Fruit fly (Drosophila melanogaster) whole organism, embryonic: ENCODE results near the gene Dsp1.
A peak's percentile ranks its signal among the peaks of the same experiment; 100 is the strongest.

ENCODE experiments used
- Adf1 ChIP-seq: fragments of 200-800 bp; sonication (Bioruptor generic); IDR thresholded peaks from 2 replicates; pipeline ENCODE4 v1.3.6; 2022; ENCODE audit warnings: missing biosample characterization, missing genetic modification characterization
- B-H2 ChIP-seq: fragments of 200-800 bp; sonication (Bioruptor generic); optimal IDR thresholded peaks from 2 replicates; lab custom pipeline; 2018; ENCODE audit warnings: missing biosample characterization, mild to moderate bottlenecking, missing genetic modification characterization
- CG10462 ChIP-seq: fragments of 200-800 bp; sonication (Bioruptor generic); optimal IDR thresholded peaks from 2 replicates; lab custom pipeline; 2016; ENCODE audit warnings: missing biosample characterization, missing genetic modification characterization
- CG11085 ChIP-seq: fragments of 200-800 bp; sonication (Bioruptor generic); IDR thresholded peaks from 2 replicates; pipeline ENCODE4 v1.3.6; 2022; ENCODE audit warnings: missing biosample characterization, missing genetic modification characterization
- CG12236 ChIP-seq: fragments of 200-800 bp; sonication (Bioruptor generic); optimal IDR thresholded peaks from 2 replicates; lab custom pipeline; 2016; ENCODE audit warnings: missing biosample characterization, missing genetic modification characterization
- CG12299 ChIP-seq: fragments of 200-800 bp; sonication (Bioruptor generic); optimal IDR thresholded peaks from 2 replicates; lab custom pipeline; 2018; ENCODE audit warnings: missing biosample characterization, mild to moderate bottlenecking, missing genetic modification characterization
- CG12744 ChIP-seq: fragments of 200-800 bp; sonication (Bioruptor generic); optimal IDR thresholded peaks from 2 replicates; lab custom pipeline; 2016; ENCODE audit warnings: missing biosample characterization, missing genetic modification characterization
- CG15514 ChIP-seq: fragments of 200-800 bp; sonication (Bioruptor generic); optimal IDR thresholded peaks from 3 replicates; lab custom pipeline; 2017; ENCODE audit warnings: missing biosample characterization, missing genetic modification characterization, mild to moderate bottlenecking, moderate library complexity, missing genetic modification reagents
- CG17385 ChIP-seq: fragments of 200-800 bp; sonication (Bioruptor generic); optimal IDR thresholded peaks from 3 replicates; lab custom pipeline; 2018; ENCODE audit warnings: missing biosample characterization, mild to moderate bottlenecking, missing genetic modification characterization
- CG18011 ChIP-seq: fragments of 200-800 bp; sonication (Bioruptor generic); optimal IDR thresholded peaks from 2 replicates; lab custom pipeline; 2017; ENCODE audit warnings: missing biosample characterization, missing genetic modification characterization, mild to moderate bottlenecking, moderate library complexity, missing genotype
- CG18619 ChIP-seq: fragments of 200-800 bp; sonication (Bioruptor generic); optimal IDR thresholded peaks from 3 replicates; lab custom pipeline; 2017; ENCODE audit warnings: missing biosample characterization, mild to moderate bottlenecking, missing genetic modification characterization
- CG31388 ChIP-seq: fragments of 200-800 bp; sonication (Bioruptor generic); optimal IDR thresholded peaks from 2 replicates; lab custom pipeline; 2016; ENCODE audit warnings: missing biosample characterization, missing genetic modification characterization
- CG33557 ChIP-seq: fragments of 200-800 bp; sonication (Bioruptor generic); optimal IDR thresholded peaks from 2 replicates; lab custom pipeline; 2019; ENCODE audit warnings: missing biosample characterization, mild to moderate bottlenecking, missing genetic modification characterization, moderate library complexity
- CG4360 ChIP-seq: fragments of 200-800 bp; sonication (Bioruptor generic); IDR thresholded peaks from 2 replicates; pipeline ENCODE4 v1.3.6; 2022; ENCODE audit warnings: missing biosample characterization, missing genetic modification characterization
- CG6272 ChIP-seq: fragments of 200-800 bp; sonication (Bioruptor generic); IDR thresholded peaks from 2 replicates; pipeline ENCODE4 v1.3.6; 2022; ENCODE audit warnings: missing biosample characterization, missing genetic modification characterization
- CG8089 ChIP-seq: fragments of 200-800 bp; sonication (Bioruptor generic); optimal IDR thresholded peaks from 3 replicates; lab custom pipeline; 2016; ENCODE audit warnings: missing biosample characterization, missing genetic modification characterization
- CG8359 ChIP-seq: fragments of 200-800 bp; sonication (Bioruptor generic); optimal IDR thresholded peaks from 2 replicates; lab custom pipeline; 2017; ENCODE audit warnings: missing biosample characterization, mild to moderate bottlenecking, missing genetic modification characterization, borderline replicate concordance
- CG8478 ChIP-seq: fragments of >200 bp; optimal IDR thresholded peaks from 2 replicates; lab custom pipeline; 2018
- CG9215 ChIP-seq: fragments of 200-800 bp; sonication (Bioruptor generic); IDR thresholded peaks from 2 replicates; pipeline ENCODE4 v1.3.6; 2022; ENCODE audit warnings: missing biosample characterization, missing genetic modification characterization
- CG9727 ChIP-seq: fragments of 200-800 bp; sonication (Bioruptor generic); optimal IDR thresholded peaks from 3 replicates; lab custom pipeline; 2017; ENCODE audit warnings: missing biosample characterization, mild to moderate bottlenecking, missing genetic modification characterization
- CkIIα-i1 ChIP-seq: fragments of 200-800 bp; sonication (Bioruptor generic); IDR thresholded peaks from 2 replicates; pipeline ENCODE4 v1.3.6; 2022; ENCODE audit warnings: missing biosample characterization, missing genetic modification characterization
- D19A ChIP-seq: fragments of 200-800 bp; optimal IDR thresholded peaks from 3 replicates; lab custom pipeline; 2019; ENCODE audit warnings: missing biosample characterization, mild to moderate bottlenecking, missing genetic modification characterization, moderate library complexity
- Dip3 ChIP-seq: fragments of 200-800 bp; sonication (Bioruptor generic); optimal IDR thresholded peaks from 3 replicates; lab custom pipeline; 2016; ENCODE audit warnings: missing biosample characterization, missing genetic modification characterization
- Drgx ChIP-seq: fragments of 200-800 bp; sonication (Bioruptor generic); IDR thresholded peaks from 2 replicates; pipeline ENCODE4 v1.3.6; 2022; ENCODE audit warnings: missing biosample characterization, missing genetic modification characterization
- Lhr ChIP-seq: fragments of 200-800 bp; sonication (Bioruptor generic); optimal IDR thresholded peaks from 3 replicates; lab custom pipeline; 2017; ENCODE audit warnings: mild to moderate bottlenecking, missing biosample characterization, missing genetic modification reagents, missing genetic modification characterization
- Lpt ChIP-seq: fragments of >200 bp; optimal IDR thresholded peaks from 2 replicates; lab custom pipeline; 2018; ENCODE audit warnings: missing biosample characterization, missing genetic modification characterization
- Neu2 ChIP-seq: fragments of 200-800 bp; sonication (Bioruptor generic); optimal IDR thresholded peaks from 3 replicates; lab custom pipeline; 2016; ENCODE audit warnings: missing biosample characterization, missing genetic modification characterization, borderline replicate concordance
- Rx ChIP-seq: fragments of 200-800 bp; sonication (Bioruptor generic); IDR thresholded peaks from 2 replicates; pipeline ENCODE4 v1.3.6; 2022; ENCODE audit warnings: missing biosample characterization, missing genetic modification characterization
- Scr ChIP-seq: fragments of 200-800 bp; sonication (Bioruptor generic); IDR thresholded peaks from 2 replicates; pipeline ENCODE4 v1.3.6; 2022; ENCODE audit warnings: missing biosample characterization, missing genetic modification characterization; ENCODE audit not compliant: partially characterized antibody
- Stat92E ChIP-seq, 3 experiments: fragments of >200 bp in 2 of 3; fragments of 200-800 bp in 1 of 3; sonication (Bioruptor generic) in 1 of 3; optimal IDR thresholded peaks; 2 replicates each; lab custom pipeline; 2017 to 2019; ENCODE audit warnings: missing biosample characterization in 3 of 3, missing genetic modification characterization in 3 of 3, mild to moderate bottlenecking in 1 of 3, moderate library complexity in 1 of 3
- az2 ChIP-seq: fragments of 200-800 bp; sonication (Bioruptor generic); optimal IDR thresholded peaks from 3 replicates; lab custom pipeline; 2016; ENCODE audit warnings: missing biosample characterization, missing genetic modification characterization
- cad ChIP-seq: fragments of >200 bp; optimal IDR thresholded peaks from 2 replicates; lab custom pipeline; 2017; ENCODE audit warnings: missing biosample characterization, missing genetic modification characterization
- cato ChIP-seq: fragments of 200-800 bp; sonication (Bioruptor generic); optimal IDR thresholded peaks from 2 replicates; lab custom pipeline; 2016; ENCODE audit warnings: missing biosample characterization, missing genetic modification characterization, borderline replicate concordance
- chinmo ChIP-seq: fragments of 200-800 bp; sonication (Bioruptor generic); IDR thresholded peaks from 4 replicates; pipeline ENCODE4 v1.3.6; 2022; ENCODE audit warnings: missing biosample characterization, missing genetic modification characterization; ENCODE audit not compliant: partially characterized antibody
- ci ChIP-seq: fragments of 200-800 bp; sonication (Bioruptor generic); IDR thresholded peaks from 3 replicates; pipeline ENCODE4 v1.3.6; 2022; ENCODE audit warnings: missing biosample characterization, missing genetic modification characterization
- crp ChIP-seq, 2 experiments: fragments of 200-800 bp; sonication (Bioruptor generic); optimal IDR thresholded peaks; 2 replicates in 1 of 2; 3 replicates in 1 of 2; lab custom pipeline; 2017; ENCODE audit warnings: missing biosample characterization in 2 of 2, missing genetic modification characterization in 2 of 2, mild to moderate bottlenecking in 1 of 2, moderate library complexity in 1 of 2
- eve ChIP-seq, 2 experiments: fragments of >200 bp; optimal IDR thresholded peaks; 2 replicates each; lab custom pipeline; 2017; ENCODE audit warnings: missing biosample characterization in 2 of 2, missing genetic modification characterization in 2 of 2
- ewg ChIP-seq: fragments of 200-800 bp; sonication (Bioruptor generic); optimal IDR thresholded peaks from 3 replicates; lab custom pipeline; 2017; ENCODE audit warnings: mild to moderate bottlenecking, missing biosample characterization, missing genetic modification reagents, missing genetic modification characterization
- eyg ChIP-seq: fragments of 200-800 bp; sonication (Bioruptor generic); optimal IDR thresholded peaks from 3 replicates; lab custom pipeline; 2016; ENCODE audit warnings: missing biosample characterization, missing genetic modification characterization
- fd102C ChIP-seq: fragments of 200-800 bp; sonication (Bioruptor generic); optimal IDR thresholded peaks from 2 replicates; lab custom pipeline; 2018; ENCODE audit warnings: missing biosample characterization, mild to moderate bottlenecking, missing genetic modification characterization, moderate library complexity
- fd64A ChIP-seq: fragments of 200-800 bp; sonication (Bioruptor generic); optimal IDR thresholded peaks from 3 replicates; lab custom pipeline; 2018; ENCODE audit warnings: missing biosample characterization, mild to moderate bottlenecking, missing genetic modification characterization
- kah ChIP-seq: fragments of 200-800 bp; sonication (Bioruptor generic); optimal IDR thresholded peaks from 2 replicates; lab custom pipeline; 2018; ENCODE audit warnings: missing biosample characterization, mild to moderate bottlenecking, missing genetic modification characterization
- peb ChIP-seq: fragments of 200-800 bp; sonication (Bioruptor generic); IDR thresholded peaks from 2 replicates; pipeline ENCODE4 v1.3.6; 2022; ENCODE audit warnings: missing biosample characterization, missing genetic modification characterization
- phol ChIP-seq: fragments of 200-800 bp; sonication (Bioruptor generic); optimal IDR thresholded peaks from 3 replicates; lab custom pipeline; 2018; ENCODE audit warnings: missing biosample characterization, mild to moderate bottlenecking, missing genetic modification characterization, moderate library complexity
- sd ChIP-seq: fragments of 200-800 bp; sonication (Bioruptor generic); optimal IDR thresholded peaks from 3 replicates; lab custom pipeline; 2018; ENCODE audit warnings: missing biosample characterization, mild to moderate bottlenecking, missing genetic modification characterization, moderate library complexity
- sug ChIP-seq: fragments of 200-800 bp; optimal IDR thresholded peaks from 2 replicates; lab custom pipeline; 2019; ENCODE audit warnings: missing biosample characterization, mild to moderate bottlenecking, missing genetic modification characterization, moderate library complexity
- tgo ChIP-seq: fragments of 200-800 bp; sonication (Bioruptor generic); IDR thresholded peaks from 3 replicates; pipeline ENCODE4 v1.3.6; 2022; ENCODE audit warnings: missing biosample characterization, missing genetic modification characterization
- toy ChIP-seq: fragments of 200-800 bp; sonication (Bioruptor generic); IDR thresholded peaks from 2 replicates; pipeline ENCODE4 v1.3.6; 2022; ENCODE audit warnings: missing biosample characterization, missing genetic modification characterization
- vfl ChIP-seq: fragments of 200-800 bp; sonication (Bioruptor generic); optimal IDR thresholded peaks from 2 replicates; lab custom pipeline; 2016; ENCODE audit warnings: missing biosample characterization, missing genetic modification characterization

Gene Dsp1

dm6 chrX:16332615-16333288 is 660 bp upstream of the Dsp1 start (continued):
- peak; percentile 96 for TF ChIP-seq CG33557
- TF ChIP-seq CG10462: peak; percentile 88
- TF ChIP-seq B-H2 (GFP tag; lab: Kevin White, UChicago): peak; percentile 94
- TF ChIP-seq fd102C (GFP tag; lab: Kevin White, UChicago): peak; percentile 65
- peak; percentile 93 for TF ChIP-seq kah (GFP tag; lab: Kevin White, UChicago)
- peak; percentile 86 for TF ChIP-seq Lhr
- peak; percentile 84 for TF ChIP-seq CG6272 (GFP tag; lab: Robert Waterston, UW)
- peak; percentile 97 for TF ChIP-seq phol (tag; lab: Kevin White, UChicago)
- peak; percentile 95 for TF ChIP-seq Drgx (GFP tag; lab: Robert Waterston, UW)
- TF ChIP-seq Lpt (GFP tag; lab: Kevin White, UChicago): no peak
- peak; percentile 91 for TF ChIP-seq eyg (GFP tag; lab: Kevin White, UChicago)
- TF ChIP-seq crp (GFP tag; optimal IDR thresholded peaks at IDR 0.05; lab: Kevin White, UChicago): peak in 1 of 2 experiments; percentile 65
- TF ChIP-seq CG31388 (GFP tag; lab: Kevin White, UChicago): peak; percentile 73
- TF ChIP-seq tgo (GFP tag; lab: Robert Waterston, UW): peak; percentile 92
- peak; percentile 93 for TF ChIP-seq fd64A (GFP tag; lab: Kevin White, UChicago)
- peak; percentile 91 for TF ChIP-seq ewg (GFP tag; lab: Kevin White, UChicago)
- TF ChIP-seq CG8359: peak; percentile 89
- TF ChIP-seq CG15514 (GFP tag; lab: Kevin White, UChicago): peak; percentile 89
- TF ChIP-seq CG9727 (GFP tag; lab: Kevin White, UChicago): peak; percentile 98
- TF ChIP-seq vfl: peak; percentile 93
- peak; percentile 86 for TF ChIP-seq CG11085 (GFP tag; lab: Robert Waterston, UW)
- TF ChIP-seq CG12236: peak; percentile 93
- no peak; the same call in 2 of the 4 replicates for TF ChIP-seq chinmo
- TF ChIP-seq Rx (GFP tag; lab: Robert Waterston, UW): peak; percentile 85
- no peak for TF ChIP-seq CG8478 (lab: Kevin White, UChicago)
- TF ChIP-seq CG4360 (GFP tag; lab: Robert Waterston, UW): peak; percentile 64; the same call in 1 of the 2 replicates
- TF ChIP-seq D19A (tag; lab: Kevin White, UChicago): peak; percentile 95
- TF ChIP-seq cad (GFP tag; lab: Kevin White, UChicago): no peak
- peak; percentile 91 for TF ChIP-seq CG12744 (GFP tag; lab: Kevin White, UChicago)
- peak; percentile 91 for TF ChIP-seq CG9215 (GFP tag; lab: Robert Waterston, UW)
- peak; percentile 80 for TF ChIP-seq toy (GFP tag; lab: Robert Waterston, UW)
- peak; percentile 88 for TF ChIP-seq ci (GFP tag; lab: Robert Waterston, UW)
- TF ChIP-seq Dip3 (GFP tag; lab: Kevin White, UChicago): peak; percentile 96
- TF ChIP-seq sug: peak; percentile 95
- TF ChIP-seq Stat92E (GFP tag; optimal IDR thresholded peaks at IDR 0.05; lab: Kevin White, UChicago): peak in 1 of 3 experiments; percentile 90
- TF ChIP-seq CG17385 (GFP tag; lab: Kevin White, UChicago): peak; percentile 94
- peak; percentile 87 for TF ChIP-seq cato
- no peak for TF ChIP-seq eve (GFP tag; optimal IDR thresholded peaks at IDR 0.05; lab: Kevin White, UChicago)
- peak; percentile 90 for TF ChIP-seq Neu2 (GFP tag; lab: Kevin White, UChicago)
- TF ChIP-seq az2 (GFP tag; lab: Kevin White, UChicago): peak; percentile 94
- peak; percentile 82 for TF ChIP-seq peb (GFP tag; lab: Robert Waterston, UW)
- TF ChIP-seq CG12299 (tag; lab: Kevin White, UChicago): peak; percentile 96
- TF ChIP-seq sd (tag; lab: Kevin White, UChicago): peak; percentile 90
- peak; percentile 86 for TF ChIP-seq CG18011 (GFP tag; lab: Kevin White, UChicago)
- no peak for TF ChIP-seq Scr (GFP tag; lab: Robert Waterston, UW)
- peak; percentile 57 for TF ChIP-seq Adf1
- TF ChIP-seq CG8089 (GFP tag; lab: Kevin White, UChicago): peak; percentile 90
- no peak for TF ChIP-seq CkIIα-i1
- TF ChIP-seq CG18619 (GFP tag; lab: Kevin White, UChicago): peak; percentile 97
